Fruit fly (Drosophila melanogaster) whole organism, embryonic: ENCODE results near the gene CG14245.

Experiments
- Atf-2 ChIP-seq: fragments of 200-800 bp; sonication (Bioruptor generic); optimal IDR thresholded peaks from 2 replicates; lab custom pipeline; 2016; ENCODE audit warnings: missing biosample characterization, missing genetic modification characterization
- Bteb2 ChIP-seq: fragments of 200-800 bp; sonication (Bioruptor generic); optimal IDR thresholded peaks from 2 replicates; lab custom pipeline; 2016; ENCODE audit warnings: missing biosample characterization, missing genetic modification characterization
- CG10147 ChIP-seq: fragments of 200-800 bp; sonication (Bioruptor generic); optimal IDR thresholded peaks from 2 replicates; lab custom pipeline; 2019; ENCODE audit warnings: missing biosample characterization, mild to moderate bottlenecking, missing genetic modification characterization, moderate library complexity
- CG12769 ChIP-seq: fragments of 200-800 bp; sonication (Bioruptor generic); optimal IDR thresholded peaks from 2 replicates; lab custom pipeline; 2019; ENCODE audit warnings: missing biosample characterization, mild to moderate bottlenecking, missing genetic modification characterization, moderate library complexity
- CG14965 ChIP-seq: fragments of 200-800 bp; sonication (Bioruptor generic); optimal IDR thresholded peaks from 2 replicates; lab custom pipeline; 2016; ENCODE audit warnings: missing biosample characterization, missing genetic modification characterization, borderline replicate concordance
- CG1602 ChIP-seq: fragments of 200-800 bp; sonication (Bioruptor generic); optimal IDR thresholded peaks from 3 replicates; lab custom pipeline; 2016; ENCODE audit warnings: missing biosample characterization, missing genetic modification characterization
- CG17186 ChIP-seq: fragments of 200-800 bp; sonication (Bioruptor generic); optimal IDR thresholded peaks from 3 replicates; lab custom pipeline; 2017; ENCODE audit warnings: missing biosample characterization, missing genetic modification reagents, missing genetic modification characterization
- CG17361 ChIP-seq: fragments of 200-800 bp; sonication (Bioruptor generic); IDR thresholded peaks from 3 replicates; pipeline ENCODE4 v1.3.6; 2022; ENCODE audit warnings: missing biosample characterization, missing genetic modification characterization
- CG17568 ChIP-seq: fragments of 200-800 bp; sonication (Bioruptor generic); optimal IDR thresholded peaks from 2 replicates; lab custom pipeline; 2018; ENCODE audit warnings: missing biosample characterization, mild to moderate bottlenecking, missing genetic modification characterization, moderate library complexity
- CG17802 ChIP-seq: fragments of 200-800 bp; sonication (Bioruptor generic); optimal IDR thresholded peaks from 2 replicates; lab custom pipeline; 2018; ENCODE audit warnings: missing biosample characterization, mild to moderate bottlenecking, missing genetic modification characterization, moderate library complexity
- CG2129 ChIP-seq: fragments of 200-800 bp; sonication (Bioruptor generic); IDR thresholded peaks from 2 replicates; pipeline ENCODE4 v1.3.6; 2022; ENCODE audit warnings: missing biosample characterization, missing genetic modification characterization; ENCODE audit not compliant: partially characterized antibody
- CG2202 ChIP-seq: fragments of 200-800 bp; sonication (Bioruptor generic); optimal IDR thresholded peaks from 2 replicates; lab custom pipeline; 2018; ENCODE audit warnings: missing biosample characterization, mild to moderate bottlenecking, missing genetic modification characterization
- CG2678 ChIP-seq: fragments of 200-800 bp; sonication (Bioruptor generic); optimal IDR thresholded peaks from 3 replicates; lab custom pipeline; 2019; ENCODE audit warnings: missing biosample characterization, mild to moderate bottlenecking, missing genetic modification characterization, moderate library complexity
- CG31441 ChIP-seq: fragments of 200-800 bp; sonication (Bioruptor generic); IDR thresholded peaks from 2 replicates; pipeline ENCODE4 v1.3.6; 2022; ENCODE audit warnings: missing biosample characterization, missing genetic modification characterization
- CG3995 ChIP-seq: fragments of 200-800 bp; sonication (Bioruptor generic); optimal IDR thresholded peaks from 3 replicates; lab custom pipeline; 2016; ENCODE audit warnings: missing biosample characterization, missing genetic modification characterization
- CG43689 ChIP-seq: fragments of 200-800 bp; sonication (Bioruptor generic); IDR thresholded peaks from 2 replicates; pipeline ENCODE4 v1.3.6; 2022; ENCODE audit warnings: missing biosample characterization, missing genetic modification characterization
- CG4730 ChIP-seq: fragments of 200-800 bp; sonication (Bioruptor generic); IDR thresholded peaks from 2 replicates; pipeline ENCODE4 v1.3.6; 2022; ENCODE audit warnings: missing biosample characterization, missing genetic modification characterization
- CG5953 ChIP-seq: fragments of 200-800 bp; sonication (Bioruptor generic); IDR thresholded peaks from 2 replicates; pipeline ENCODE4 v1.3.6; 2022; ENCODE audit warnings: missing biosample characterization, missing genetic modification characterization
- CG6791 ChIP-seq: fragments of 200-800 bp; sonication (Bioruptor generic); IDR thresholded peaks from 3 replicates; pipeline ENCODE4 v1.3.6; 2022; ENCODE audit warnings: missing biosample characterization, missing genetic modification characterization; ENCODE audit not compliant: partially characterized antibody
- CG7987 ChIP-seq: fragments of 200-800 bp; sonication (Bioruptor generic); optimal IDR thresholded peaks from 2 replicates; lab custom pipeline; 2018; ENCODE audit warnings: missing biosample characterization, mild to moderate bottlenecking, missing genetic modification characterization, moderate library complexity
- CG9932 ChIP-seq: fragments of 200-800 bp; sonication (Bioruptor generic); IDR thresholded peaks from 2 replicates; pipeline ENCODE4 v1.3.6; 2022; ENCODE audit warnings: missing biosample characterization, missing genetic modification characterization
- CoRest ChIP-seq: fragments of 200-800 bp; sonication (Bioruptor generic); optimal IDR thresholded peaks from 3 replicates; lab custom pipeline; 2018; ENCODE audit warnings: missing biosample characterization, mild to moderate bottlenecking, missing genetic modification characterization, moderate library complexity
- Dp ChIP-seq: fragments of 200-800 bp; sonication (Bioruptor generic); optimal IDR thresholded peaks from 2 replicates; lab custom pipeline; 2018; ENCODE audit warnings: missing biosample characterization, mild to moderate bottlenecking, missing genetic modification characterization, moderate library complexity
- Ets65A ChIP-seq: fragments of 200-800 bp; sonication (Bioruptor generic); peaks from one replicate; lab custom pipeline; 2016; ENCODE audit warnings: missing biosample characterization, missing genetic modification characterization
- Hr3 ChIP-seq: fragments of 200-800 bp; sonication (Bioruptor generic); optimal IDR thresholded peaks from 3 replicates; lab custom pipeline; 2016; ENCODE audit warnings: missing biosample characterization, missing genetic modification characterization
- Max ChIP-seq: fragments of 200-800 bp; sonication (Bioruptor generic); optimal IDR thresholded peaks from 2 replicates; lab custom pipeline; 2016; ENCODE audit warnings: missing biosample characterization, mild to moderate bottlenecking, missing genetic modification characterization
- Myb ChIP-seq: fragments of 200-800 bp; sonication (Bioruptor generic); optimal IDR thresholded peaks from 2 replicates; lab custom pipeline; 2016; ENCODE audit warnings: missing biosample characterization, missing genetic modification characterization
- Nf-YC ChIP-seq: fragments of 200-800 bp; optimal IDR thresholded peaks from 3 replicates; lab custom pipeline; 2019; ENCODE audit warnings: missing biosample characterization, mild to moderate bottlenecking, missing genetic modification characterization, moderate library complexity
- Sry-δ ChIP-seq: fragments of 200-800 bp; sonication (Bioruptor generic); optimal IDR thresholded peaks from 2 replicates; lab custom pipeline; 2016; ENCODE audit warnings: missing biosample characterization, missing genetic modification characterization
- amos ChIP-seq: fragments of 200-800 bp; sonication (Bioruptor generic); IDR thresholded peaks from 2 replicates; pipeline ENCODE4 v1.3.6; 2022; ENCODE audit warnings: missing biosample characterization, missing genetic modification characterization; ENCODE audit not compliant: partially characterized antibody
- aop ChIP-seq: fragments of 200-800 bp; sonication (Bioruptor generic); IDR thresholded peaks from 2 replicates; pipeline ENCODE4 v1.3.6; 2022; ENCODE audit warnings: missing biosample characterization, missing genetic modification characterization
- caup ChIP-seq: fragments of 200-800 bp; sonication (Bioruptor generic); optimal IDR thresholded peaks from 3 replicates; lab custom pipeline; 2017; ENCODE audit warnings: missing biosample characterization, mild to moderate bottlenecking, missing genetic modification characterization, moderate library complexity; ENCODE audit not compliant: severe bottlenecking
- chm ChIP-seq: fragments of 200-800 bp; sonication (Bioruptor generic); IDR thresholded peaks from 2 replicates; pipeline ENCODE4 v1.3.6; 2022; ENCODE audit warnings: missing biosample characterization, missing genetic modification characterization
- corto ChIP-seq: fragments of 200-800 bp; sonication (Bioruptor generic); optimal IDR thresholded peaks from 2 replicates; lab custom pipeline; 2016; ENCODE audit warnings: missing biosample characterization, mild to moderate bottlenecking, missing genetic modification characterization, moderate library complexity
- disco-r ChIP-seq: fragments of 200-800 bp; sonication (Bioruptor generic); optimal IDR thresholded peaks from 2 replicates; lab custom pipeline; 2016; ENCODE audit warnings: missing biosample characterization, missing genetic modification characterization
- ewg ChIP-seq: fragments of 200-800 bp; sonication (Bioruptor generic); optimal IDR thresholded peaks from 3 replicates; lab custom pipeline; 2017; ENCODE audit warnings: mild to moderate bottlenecking, missing biosample characterization, missing genetic modification reagents, missing genetic modification characterization
- gfzf ChIP-seq: fragments of 200-800 bp; sonication (Bioruptor generic); optimal IDR thresholded peaks from 2 replicates; lab custom pipeline; 2016; ENCODE audit warnings: missing biosample characterization, mild to moderate bottlenecking, missing genetic modification characterization, moderate library complexity
- grau ChIP-seq: fragments of 200-800 bp; optimal IDR thresholded peaks from 3 replicates; lab custom pipeline; 2019; ENCODE audit warnings: missing biosample characterization, mild to moderate bottlenecking, missing genetic modification characterization, moderate library complexity
- kah ChIP-seq: fragments of 200-800 bp; sonication (Bioruptor generic); optimal IDR thresholded peaks from 2 replicates; lab custom pipeline; 2018; ENCODE audit warnings: missing biosample characterization, mild to moderate bottlenecking, missing genetic modification characterization
- knrl ChIP-seq: fragments of 200-800 bp; sonication (Bioruptor generic); IDR thresholded peaks from 3 replicates; pipeline ENCODE4 v1.3.6; 2022; ENCODE audit warnings: missing biosample characterization, missing genetic modification characterization; ENCODE audit not compliant: partially characterized antibody
- lab ChIP-seq: fragments of 200-800 bp; sonication (Bioruptor generic); optimal IDR thresholded peaks from 3 replicates; lab custom pipeline; 2017; ENCODE audit warnings: missing biosample characterization, missing genetic modification characterization, mild to moderate bottlenecking, moderate library complexity, missing genetic modification reagents
- lbe ChIP-seq: fragments of 200-800 bp; sonication (Bioruptor generic); optimal IDR thresholded peaks from 2 replicates; lab custom pipeline; 2016; ENCODE audit warnings: missing biosample characterization, mild to moderate bottlenecking, missing genetic modification characterization
- nerfin-1 ChIP-seq: fragments of 200-800 bp; sonication (Bioruptor generic); optimal IDR thresholded peaks from 3 replicates; lab custom pipeline; 2019; ENCODE audit warnings: missing biosample characterization, mild to moderate bottlenecking, missing genetic modification characterization, moderate library complexity
- sc ChIP-seq, 3 experiments: fragments of >200 bp in 2 of 3; fragments of 200-800 bp in 1 of 3; sonication (Bioruptor generic) in 1 of 3; optimal IDR thresholded peaks; 2 replicates in 2 of 3; 3 replicates in 1 of 3; lab custom pipeline; 2017; ENCODE audit warnings: mild to moderate bottlenecking in 1 of 3, missing biosample characterization in 1 of 3, missing genetic modification characterization in 1 of 3, missing genetic modification reagents in 1 of 3
- schlank ChIP-seq: fragments of 200-800 bp; sonication (Bioruptor generic); optimal IDR thresholded peaks from 2 replicates; lab custom pipeline; 2018; ENCODE audit warnings: missing biosample characterization, mild to moderate bottlenecking, missing genetic modification characterization
- scrt ChIP-seq: fragments of 200-800 bp; sonication (Bioruptor generic); optimal IDR thresholded peaks from 2 replicates; lab custom pipeline; 2018; ENCODE audit warnings: missing biosample characterization, mild to moderate bottlenecking, missing genetic modification characterization, moderate library complexity
- tio ChIP-seq: fragments of 200-800 bp; sonication (Bioruptor generic); optimal IDR thresholded peaks from 2 replicates; lab custom pipeline; 2017; ENCODE audit warnings: missing biosample characterization, missing genetic modification characterization, inconsistent platforms
- tll ChIP-seq, 2 experiments: fragments of 200-800 bp in 1 of 2; fragments of >200 bp in 1 of 2; sonication (Bioruptor generic) in 1 of 2; optimal IDR thresholded peaks; 2 replicates each; lab custom pipeline; 2017 to 2019; ENCODE audit warnings: missing biosample characterization in 2 of 2, missing genetic modification characterization in 2 of 2, mild to moderate bottlenecking in 1 of 2, moderate library complexity in 1 of 2

Gene CG14245

DNA sequence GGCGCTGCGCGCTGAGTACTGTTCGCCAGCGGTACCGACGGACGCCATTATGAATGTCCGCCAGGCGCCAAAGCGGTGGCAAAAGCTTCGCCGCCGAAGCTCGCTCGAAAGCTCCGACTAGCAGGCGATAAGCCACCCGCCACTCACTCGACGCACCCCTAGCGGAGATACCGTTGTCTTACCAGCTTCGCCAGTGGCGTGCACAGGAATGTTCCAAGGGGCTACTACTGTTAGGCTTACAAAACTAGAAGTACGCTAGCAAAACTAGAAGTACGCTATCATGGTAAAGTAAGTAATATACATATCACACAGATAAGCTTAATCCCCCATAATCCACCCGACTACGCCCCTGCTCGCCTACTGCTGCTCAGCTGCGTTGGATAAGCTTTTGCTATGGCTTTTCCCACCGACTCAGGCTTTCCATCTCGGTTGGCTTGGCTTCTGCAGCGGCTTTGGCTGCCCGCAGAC lies 14.4 kb upstream of the CG14245 start, which contains the start of gene amon (continued):
- TF ChIP-seq CG3995 (GFP tag; lab: Kevin White, UChicago), result peak; percentile 79
- TF ChIP-seq CG12769 (tag; lab: Kevin White, UChicago), result peak; percentile 100
- TF ChIP-seq CG17361, result peak; percentile 96; the same call in 2 of the 3 replicates
- TF ChIP-seq Myb (GFP tag; lab: Kevin White, UChicago), result peak; percentile 94
- peak; percentile 61 for TF ChIP-seq CG2202 (tag; lab: Kevin White, UChicago)
- peak; percentile 95 for TF ChIP-seq tio (GFP tag; lab: Kevin White, UChicago)
- peak; percentile 94 for TF ChIP-seq ewg
- peak; percentile 99 for TF ChIP-seq CG9932
- peak; percentile 96 for TF ChIP-seq Atf-2 (GFP tag; lab: Kevin White, UChicago)
- TF ChIP-seq CG17802 (tag; lab: Kevin White, UChicago), result peak; percentile 80
- peak; percentile 97 for TF ChIP-seq CoRest (tag; lab: Kevin White, UChicago)
- no peak for TF ChIP-seq sc (optimal IDR thresholded peaks at IDR 0.05; lab: Kevin White, UChicago)
- peak; percentile 89 for TF ChIP-seq sc (GFP tag; optimal IDR thresholded peaks at IDR 0.05; lab: Kevin White, UChicago)
- peak; percentile 98 for TF ChIP-seq CG4730
- TF ChIP-seq aop, result peak; percentile 91
- peak; percentile 97 for TF ChIP-seq grau (tag; lab: Kevin White, UChicago)
- TF ChIP-seq corto (GFP tag; lab: Kevin White, UChicago), result peak; percentile 61
- peak; percentile 92 for TF ChIP-seq nerfin-1
- peak; percentile 29 for TF ChIP-seq Dp
- 0 out of 2 replicates have a peak, but pooled peaks have one; percentile 18 for TF ChIP-seq amos
- TF ChIP-seq Hr3 (GFP tag; lab: Kevin White, UChicago), result peak; percentile 97
- TF ChIP-seq schlank, result peak; percentile 99
- peak; percentile 97 for TF ChIP-seq disco-r
- peak; percentile 95 for TF ChIP-seq CG7987 (GFP tag; lab: Kevin White, UChicago)
- no peak for TF ChIP-seq CG2129 (GFP tag; lab: Robert Waterston, UW)
- peak; percentile 95 for TF ChIP-seq CG1602 (GFP tag; lab: Kevin White, UChicago)
- peak; percentile 97 for TF ChIP-seq CG5953 (GFP tag; lab: Robert Waterston, UW)
- peak; percentile 85 for TF ChIP-seq CG14965 (GFP tag; lab: Kevin White, UChicago)
- no peak for TF ChIP-seq CG17568 (GFP tag; lab: Kevin White, UChicago)
- peak; percentile 97 for TF ChIP-seq CG43689
- peak; percentile 96 for TF ChIP-seq chm
- peak; percentile 90 for TF ChIP-seq kah (GFP tag; lab: Kevin White, UChicago)
- TF ChIP-seq tll (GFP tag; optimal IDR thresholded peaks at IDR 0.05; lab: Kevin White, UChicago), result no peak
- TF ChIP-seq CG6791 (GFP tag; lab: Robert Waterston, UW), result no peak
- peak; percentile 98 for TF ChIP-seq scrt (GFP tag; lab: Kevin White, UChicago)
- TF ChIP-seq lab (GFP tag; lab: Kevin White, UChicago), result peak; percentile 100
- TF ChIP-seq caup (GFP tag; lab: Kevin White, UChicago), result peak; percentile 100
- TF ChIP-seq Bteb2, result peak; percentile 98
- TF ChIP-seq Max, result peak; percentile 95
- TF ChIP-seq gfzf (GFP tag; lab: Kevin White, UChicago), result peak; percentile 30
- peak; percentile 97 for TF ChIP-seq CG31441 (GFP tag; lab: Robert Waterston, UW)
- peak; percentile 100 for TF ChIP-seq Ets65A (GFP tag; lab: Kevin White, UChicago)
- peak; percentile 78 for TF ChIP-seq Sry-δ (GFP tag; lab: Kevin White, UChicago)
- TF ChIP-seq CG17186 (GFP tag; lab: Kevin White, UChicago), result peak; percentile 75
- no peak for TF ChIP-seq knrl
- TF ChIP-seq Nf-YC (tag; lab: Kevin White, UChicago), result peak; percentile 91
- peak; percentile 99 for TF ChIP-seq CG2678 (tag; lab: Kevin White, UChicago)
- peak; percentile 99 for TF ChIP-seq CG10147
- TF ChIP-seq lbe, result peak; percentile 76
